Worm (Caenorhabditis elegans) whole organism, early embryonic: ENCODE measurements around the gene best-12.

Source experiments
- B0310.2 ChIP-seq: sonication (generic microtip); optimal IDR thresholded peaks from 2 replicates; lab custom pipeline; 2016; ENCODE audit warnings: mild to moderate bottlenecking, missing genetic modification characterization, missing compliant biosample characterization
- F13C5.2 ChIP-seq: sonication (generic microtip); optimal IDR thresholded peaks from 2 replicates; lab custom pipeline; 2017; ENCODE audit warnings: mild to moderate bottlenecking, missing genetic modification characterization, inconsistent platforms, missing compliant biosample characterization
- tbx-11 ChIP-seq: fragments of 200-800 bp; sonication (Bioruptor generic); IDR thresholded peaks from 2 replicates; pipeline ENCODE4 v1.3.6; 2022; ENCODE audit warnings: missing genetic modification characterization, missing compliant biosample characterization

DNA sequence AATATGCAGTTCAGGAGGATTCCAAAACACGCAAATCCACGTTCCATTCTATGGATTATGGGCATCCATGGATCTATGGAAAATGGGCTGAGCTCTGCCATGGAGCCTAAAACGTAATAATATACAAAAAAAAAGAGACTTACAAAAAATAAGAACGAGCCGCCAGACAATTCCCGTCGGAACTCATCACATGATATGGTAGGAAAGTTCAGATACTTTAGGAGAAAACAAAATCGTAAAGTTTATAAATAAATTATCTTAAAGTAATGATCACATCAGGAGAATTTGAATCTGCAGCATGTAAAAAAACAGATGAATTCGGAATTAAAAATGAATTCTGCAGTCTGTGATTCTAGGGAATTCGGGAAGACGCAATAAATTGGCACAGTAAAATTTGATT, 33.6 kb upstream of the best-12 start, which contains the start of gene str-232:
- TF ChIP-seq B0310.2 (tag; lab: Kevin White, UChicago) (no peak), tbx-11 (no peak), F13C5.2 (no peak)
